Fruit fly (Drosophila melanogaster) Kc167 (cell line): ENCODE data around the gene pch2.

Experiments used
- Myc ChIP-seq: fragments of >200 bp; optimal IDR thresholded peaks from 2 replicates; lab custom pipeline; 2017; ENCODE audit warnings: missing external identifiers
- Sin3A ChIP-seq: fragments of >200 bp; optimal IDR thresholded peaks from 2 replicates; lab custom pipeline; 2018; ENCODE audit warnings: missing external identifiers
- h ChIP-seq: fragments of >200 bp; optimal IDR thresholded peaks from 3 replicates; lab custom pipeline; 2018; ENCODE audit warnings: missing external identifiers
- insv ChIP-seq: fragments of >200 bp; optimal IDR thresholded peaks from 3 replicates; lab custom pipeline; 2018; ENCODE audit warnings: missing external identifiers
- psq ChIP-seq: fragments of >200 bp; optimal IDR thresholded peaks from 2 replicates; lab custom pipeline; 2017; ENCODE audit warnings: missing external identifiers
- ttk ChIP-seq: sonication (Bioruptor generic); optimal IDR thresholded peaks from 2 replicates; lab custom pipeline; 2017; ENCODE audit warnings: missing external identifiers

The pch2 gene

DNA sequence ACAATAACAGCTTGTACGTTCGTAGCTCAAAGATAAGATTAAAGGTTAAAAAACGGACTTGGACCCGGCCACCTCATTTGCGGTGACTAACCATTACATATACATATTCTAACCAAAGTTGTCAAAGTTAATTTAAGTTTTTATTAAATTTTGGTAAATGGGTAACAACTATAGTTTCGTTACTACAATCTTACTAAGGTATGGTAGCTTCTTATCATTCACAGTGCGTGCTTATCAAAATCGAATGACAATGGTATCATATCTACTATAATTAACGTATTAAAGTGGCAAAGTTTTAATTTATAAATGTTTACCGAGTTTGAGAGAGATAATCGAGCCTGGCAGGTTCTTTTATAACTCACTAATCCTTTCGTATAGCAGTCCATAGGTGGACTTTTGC is 42.4 kb downstream of the pch2 start:
- no peak for TF ChIP-seq ttk (lab: Kevin White, UChicago)
- TF ChIP-seq Myc, result no peak
- no peak for TF ChIP-seq Sin3A
- TF ChIP-seq h (lab: Kevin White, UChicago), result no peak
- TF ChIP-seq psq (lab: Kevin White, UChicago), result no peak
- TF ChIP-seq insv (lab: Kevin White, UChicago), result no peak

DNA sequence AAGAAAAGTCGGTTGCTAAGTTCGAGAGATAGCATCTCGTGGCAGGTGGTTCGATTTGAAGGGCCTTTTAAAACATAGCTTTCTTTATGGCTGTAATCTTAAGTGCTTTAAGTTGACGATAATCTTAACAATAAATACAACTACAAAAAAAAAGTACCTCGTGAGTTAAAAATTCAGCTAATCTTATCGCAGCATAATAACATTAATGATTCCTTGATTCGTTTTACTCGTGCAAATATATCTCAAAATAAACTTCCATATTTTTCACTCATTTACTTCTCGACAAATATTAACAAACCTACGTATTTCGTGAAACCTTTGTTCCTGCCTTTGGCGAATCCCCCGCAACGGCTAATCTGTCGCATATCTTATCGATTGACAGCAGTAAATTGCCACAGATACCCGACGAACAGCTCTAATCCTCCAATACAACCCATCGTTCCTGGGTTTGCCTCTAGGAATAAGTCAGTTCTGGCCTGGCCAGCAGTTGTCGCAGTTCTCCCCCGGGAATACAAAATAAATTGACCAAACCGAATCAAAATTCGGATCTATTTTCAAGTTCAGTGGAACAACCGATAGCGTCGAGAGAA is 42.9 kb downstream of the pch2 start:
- TF ChIP-seq psq (lab: Kevin White, UChicago), result no peak

DNA sequence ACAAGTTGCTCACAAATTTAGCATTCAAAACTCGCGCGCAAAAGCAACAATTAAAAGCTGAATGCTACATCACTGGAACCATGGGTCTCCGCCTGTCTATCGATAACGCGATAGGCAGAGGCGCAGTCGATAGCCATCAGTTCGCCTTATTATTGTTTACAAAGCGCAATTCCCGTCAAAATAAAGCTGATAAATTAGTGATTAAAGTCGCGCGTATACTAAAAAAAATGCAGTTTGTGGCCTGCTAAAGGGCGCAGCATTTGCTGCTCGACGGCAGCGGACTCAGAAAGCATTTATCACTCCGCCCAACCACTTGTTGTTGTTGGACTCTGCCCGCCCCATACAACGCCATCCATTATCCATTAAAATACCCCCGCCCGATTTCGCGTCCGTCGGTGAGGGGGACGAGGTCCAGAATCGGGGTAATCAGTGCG is 43.8 kb downstream of the pch2 start, which contains the start of gene CG11737:
Gene CG11737 (plus strand): TSS at position 117 of the 434 bp plus-strand sequence.
- TF ChIP-seq psq (lab: Kevin White, UChicago) (no peak), h (lab: Kevin White, UChicago) (no peak), ttk (lab: Kevin White, UChicago) (no peak), insv (lab: Kevin White, UChicago) (no peak), Myc (no peak), Sin3A (no peak)

DNA sequence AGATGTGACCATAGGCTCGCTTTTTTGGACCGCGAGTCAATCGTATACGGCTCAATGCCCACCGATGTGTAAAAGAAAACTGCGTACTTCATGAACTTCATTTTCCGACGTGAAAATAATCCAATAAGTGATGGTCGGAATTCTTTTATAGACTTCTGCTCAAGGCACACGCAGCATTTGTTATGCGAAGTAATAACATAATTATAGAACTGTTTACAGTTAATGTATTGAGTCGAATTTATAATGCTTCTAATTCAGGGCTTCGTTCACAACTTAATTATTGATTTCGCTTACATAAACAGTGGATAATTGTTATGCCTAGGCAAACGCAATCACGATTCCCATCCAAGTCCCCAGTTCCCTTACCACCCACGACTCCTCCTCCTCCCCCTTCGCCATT is 48.6 kb downstream of the pch2 start, which contains the start of gene Or85c:
Gene Or85c (minus strand): TSS at position 101 of the 400 bp plus-strand sequence.
- TF ChIP-seq insv (lab: Kevin White, UChicago), result no peak
- TF ChIP-seq h (lab: Kevin White, UChicago), result no peak
- no peak for TF ChIP-seq Sin3A

DNA sequence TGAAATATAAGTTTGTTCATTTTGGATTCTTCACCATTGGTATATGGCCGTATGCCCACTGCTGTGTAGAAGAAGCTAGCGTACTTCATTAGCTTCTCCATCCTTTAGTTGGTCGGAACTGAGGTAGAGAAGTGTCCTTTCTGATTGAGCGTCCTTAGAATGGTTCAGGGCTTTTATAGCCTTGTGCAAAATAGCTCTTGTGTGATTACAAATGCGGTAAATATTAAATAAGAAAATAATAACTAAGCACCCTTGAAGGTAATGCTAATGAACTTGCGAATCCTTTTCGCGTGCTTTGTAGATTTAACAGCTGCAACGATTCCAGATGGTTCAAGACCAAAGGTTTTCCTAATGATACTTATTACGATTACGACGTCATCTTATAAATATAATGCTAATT is 50.3 kb downstream of the pch2 start, which contains the start of gene Or85b:
Gene Or85b (minus strand): TSS at position 101 of the 400 bp plus-strand sequence.
- TF ChIP-seq Myc (no peak), psq (lab: Kevin White, UChicago) (no peak), h (lab: Kevin White, UChicago) (no peak), Sin3A (no peak), ttk (lab: Kevin White, UChicago) (no peak), insv (lab: Kevin White, UChicago) (no peak)
